Fruit fly (Drosophila melanogaster) whole organism, embryonic: Measurements from ENCODE around the gene PhKgamma.

Source experiments
- Antp ChIP-seq: fragments of 200-800 bp; sonication (Bioruptor generic); optimal IDR thresholded peaks from 3 replicates; lab custom pipeline; 2016; ENCODE audit warnings: missing biosample characterization, missing genetic modification characterization
- CG10431 ChIP-seq: fragments of 200-800 bp; sonication (Bioruptor generic); optimal IDR thresholded peaks from 3 replicates; lab custom pipeline; 2018; ENCODE audit warnings: missing biosample characterization, mild to moderate bottlenecking, missing genetic modification characterization
- CG11398 ChIP-seq: fragments of 200-800 bp; sonication (Bioruptor generic); optimal IDR thresholded peaks from 2 replicates; lab custom pipeline; 2016; ENCODE audit warnings: missing biosample characterization, missing genetic modification characterization
- CG12391 ChIP-seq: fragments of 200-800 bp; sonication (Bioruptor generic); optimal IDR thresholded peaks from 3 replicates; lab custom pipeline; 2018; ENCODE audit warnings: missing biosample characterization, mild to moderate bottlenecking, missing genetic modification characterization, moderate library complexity
- CG12659 ChIP-seq: fragments of 200-800 bp; sonication (Bioruptor generic); optimal IDR thresholded peaks from 3 replicates; lab custom pipeline; 2017; ENCODE audit warnings: mild to moderate bottlenecking, missing biosample characterization, missing genetic modification reagents, missing genetic modification characterization
- CG12744 ChIP-seq: fragments of 200-800 bp; sonication (Bioruptor generic); optimal IDR thresholded peaks from 2 replicates; lab custom pipeline; 2016; ENCODE audit warnings: missing biosample characterization, missing genetic modification characterization
- CG1529 ChIP-seq: fragments of 200-800 bp; sonication (Bioruptor generic); optimal IDR thresholded peaks from 3 replicates; lab custom pipeline; 2018; ENCODE audit warnings: missing biosample characterization, missing genetic modification characterization
- CG16815 ChIP-seq: fragments of 200-800 bp; sonication (Bioruptor generic); optimal IDR thresholded peaks from 3 replicates; lab custom pipeline; 2017; ENCODE audit warnings: missing biosample characterization, mild to moderate bottlenecking, missing genetic modification characterization
- CG17361 ChIP-seq: fragments of 200-800 bp; sonication (Bioruptor generic); IDR thresholded peaks from 3 replicates; pipeline ENCODE4 v1.3.6; 2022; ENCODE audit warnings: missing biosample characterization, missing genetic modification characterization
- CG2120 ChIP-seq: fragments of 200-800 bp; sonication (Bioruptor generic); optimal IDR thresholded peaks from 3 replicates; lab custom pipeline; 2016; ENCODE audit warnings: missing biosample characterization, missing genetic modification characterization
- CG30431 ChIP-seq: fragments of 200-800 bp; sonication (Bioruptor generic); optimal IDR thresholded peaks from 2 replicates; lab custom pipeline; 2017; ENCODE audit warnings: missing biosample characterization, missing genetic modification characterization
- CG32767 ChIP-seq: fragments of 200-800 bp; sonication (Bioruptor generic); IDR thresholded peaks from 2 replicates; pipeline ENCODE4 v1.3.6; 2022; ENCODE audit warnings: missing biosample characterization, missing genetic modification characterization
- CG43689 ChIP-seq: fragments of 200-800 bp; sonication (Bioruptor generic); IDR thresholded peaks from 2 replicates; pipeline ENCODE4 v1.3.6; 2022; ENCODE audit warnings: missing biosample characterization, missing genetic modification characterization
- CG5245 ChIP-seq: fragments of 200-800 bp; sonication (Bioruptor generic); optimal IDR thresholded peaks from 3 replicates; lab custom pipeline; 2016; ENCODE audit warnings: missing biosample characterization, missing genetic modification characterization
- CG5953 ChIP-seq: fragments of 200-800 bp; sonication (Bioruptor generic); IDR thresholded peaks from 2 replicates; pipeline ENCODE4 v1.3.6; 2022; ENCODE audit warnings: missing biosample characterization, missing genetic modification characterization
- CG6765 ChIP-seq: fragments of 200-800 bp; sonication (Bioruptor generic); optimal IDR thresholded peaks from 3 replicates; lab custom pipeline; 2017; ENCODE audit warnings: missing biosample characterization, mild to moderate bottlenecking, missing genetic modification characterization
- CG7372 ChIP-seq: fragments of 200-800 bp; sonication (Bioruptor generic); IDR thresholded peaks from 2 replicates; pipeline ENCODE4 v1.3.6; 2022; ENCODE audit warnings: missing biosample characterization, missing genetic modification characterization
- CG9609 ChIP-seq: fragments of 200-800 bp; sonication (Bioruptor generic); optimal IDR thresholded peaks from 3 replicates; lab custom pipeline; 2016; ENCODE audit warnings: missing biosample characterization, missing genetic modification characterization
- CG9817 ChIP-seq: fragments of 200-800 bp; sonication (Bioruptor generic); optimal IDR thresholded peaks from 2 replicates; lab custom pipeline; 2018; ENCODE audit warnings: missing biosample characterization, mild to moderate bottlenecking, missing genetic modification characterization, moderate library complexity
- CHES-1-like ChIP-seq: fragments of 200-800 bp; sonication (Bioruptor generic); optimal IDR thresholded peaks from 2 replicates; lab custom pipeline; 2016; ENCODE audit warnings: missing biosample characterization, missing genetic modification characterization
- CTCF ChIP-seq: fragments of 200-800 bp; sonication (Bioruptor generic); optimal IDR thresholded peaks from 2 replicates; lab custom pipeline; 2017; ENCODE audit warnings: missing biosample characterization, mild to moderate bottlenecking, missing genetic modification characterization, moderate library complexity
- CoRest ChIP-seq: fragments of 200-800 bp; sonication (Bioruptor generic); optimal IDR thresholded peaks from 3 replicates; lab custom pipeline; 2018; ENCODE audit warnings: missing biosample characterization, mild to moderate bottlenecking, missing genetic modification characterization, moderate library complexity
- Dbx ChIP-seq: fragments of 200-800 bp; sonication (Bioruptor generic); IDR thresholded peaks from 3 replicates; pipeline ENCODE4 v1.3.6; 2022; ENCODE audit warnings: missing biosample characterization, missing genetic modification characterization
- Dek ChIP-seq: fragments of 200-800 bp; sonication (Bioruptor generic); optimal IDR thresholded peaks from 3 replicates; lab custom pipeline; 2019; ENCODE audit warnings: missing biosample characterization, mild to moderate bottlenecking, missing genetic modification characterization, moderate library complexity
- Eip74EF ChIP-seq, 2 experiments: fragments of 200-800 bp in 1 of 2; fragments of >200 bp in 1 of 2; sonication (Bioruptor generic) in 1 of 2; optimal IDR thresholded peaks; 2 replicates each; lab custom pipeline; 2017 to 2019; ENCODE audit warnings: missing biosample characterization in 2 of 2, missing genetic modification characterization in 2 of 2, mild to moderate bottlenecking in 1 of 2, moderate library complexity in 1 of 2
- Ets97D ChIP-seq: fragments of 200-800 bp; sonication (Bioruptor generic); optimal IDR thresholded peaks from 3 replicates; lab custom pipeline; 2016; ENCODE audit warnings: missing biosample characterization, missing genetic modification characterization
- Hmr ChIP-seq: fragments of 200-800 bp; sonication (Bioruptor generic); optimal IDR thresholded peaks from 3 replicates; lab custom pipeline; 2017; ENCODE audit warnings: mild to moderate bottlenecking, missing biosample characterization, missing genetic modification reagents, missing genetic modification characterization
- Nf-YB ChIP-seq: fragments of 200-800 bp; sonication (Bioruptor generic); optimal IDR thresholded peaks from 3 replicates; lab custom pipeline; 2019; ENCODE audit warnings: missing biosample characterization, mild to moderate bottlenecking, missing genetic modification characterization, moderate library complexity
- Oli ChIP-seq: fragments of 200-800 bp; sonication (Bioruptor generic); optimal IDR thresholded peaks from 2 replicates; lab custom pipeline; 2018; ENCODE audit warnings: missing biosample characterization, mild to moderate bottlenecking, missing genetic modification characterization, moderate library complexity
- Scr ChIP-seq: fragments of 200-800 bp; sonication (Bioruptor generic); IDR thresholded peaks from 2 replicates; pipeline ENCODE4 v1.3.6; 2022; ENCODE audit warnings: missing biosample characterization, missing genetic modification characterization; ENCODE audit not compliant: partially characterized antibody
- Sry-β ChIP-seq: fragments of 200-800 bp; sonication (Bioruptor generic); optimal IDR thresholded peaks from 2 replicates; lab custom pipeline; 2018; ENCODE audit warnings: missing biosample characterization, mild to moderate bottlenecking, missing genetic modification characterization, moderate library complexity
- Sry-δ ChIP-seq: fragments of 200-800 bp; sonication (Bioruptor generic); optimal IDR thresholded peaks from 2 replicates; lab custom pipeline; 2016; ENCODE audit warnings: missing biosample characterization, missing genetic modification characterization
- ab ChIP-seq: fragments of 200-800 bp; sonication (Bioruptor generic); optimal IDR thresholded peaks from 2 replicates; lab custom pipeline; 2016; ENCODE audit warnings: missing biosample characterization, missing genetic modification characterization
- az2 ChIP-seq: fragments of 200-800 bp; sonication (Bioruptor generic); optimal IDR thresholded peaks from 3 replicates; lab custom pipeline; 2016; ENCODE audit warnings: missing biosample characterization, missing genetic modification characterization
- bowl ChIP-seq: fragments of 200-800 bp; sonication (Bioruptor generic); IDR thresholded peaks from 2 replicates; pipeline ENCODE4 v1.3.6; 2022; ENCODE audit warnings: missing biosample characterization, missing genetic modification characterization
- caup ChIP-seq: fragments of 200-800 bp; sonication (Bioruptor generic); optimal IDR thresholded peaks from 3 replicates; lab custom pipeline; 2017; ENCODE audit warnings: missing biosample characterization, mild to moderate bottlenecking, missing genetic modification characterization, moderate library complexity; ENCODE audit not compliant: severe bottlenecking
- chm ChIP-seq: fragments of 200-800 bp; sonication (Bioruptor generic); IDR thresholded peaks from 2 replicates; pipeline ENCODE4 v1.3.6; 2022; ENCODE audit warnings: missing biosample characterization, missing genetic modification characterization
- dan ChIP-seq: fragments of 200-800 bp; sonication (Bioruptor generic); IDR thresholded peaks from 2 replicates; pipeline ENCODE4 v1.3.6; 2022; ENCODE audit warnings: missing biosample characterization, missing genetic modification characterization
- disco-r ChIP-seq: fragments of 200-800 bp; sonication (Bioruptor generic); optimal IDR thresholded peaks from 2 replicates; lab custom pipeline; 2016; ENCODE audit warnings: missing biosample characterization, missing genetic modification characterization
- dmrt99B ChIP-seq: fragments of 200-800 bp; sonication (Bioruptor generic); optimal IDR thresholded peaks from 2 replicates; lab custom pipeline; 2018; ENCODE audit warnings: missing biosample characterization, mild to moderate bottlenecking, missing genetic modification characterization, moderate library complexity
- dysf ChIP-seq: fragments of 200-800 bp; sonication (Bioruptor generic); IDR thresholded peaks from 3 replicates; pipeline ENCODE4 v1.3.6; 2022; ENCODE audit warnings: missing biosample characterization, missing genetic modification characterization
- exex ChIP-seq: fragments of 200-800 bp; sonication (Bioruptor generic); optimal IDR thresholded peaks from 4 replicates; lab custom pipeline; 2018; ENCODE audit warnings: missing biosample characterization, mild to moderate bottlenecking, missing genetic modification characterization, moderate library complexity
- gcm2 ChIP-seq: fragments of 200-800 bp; sonication (Bioruptor generic); optimal IDR thresholded peaks from 2 replicates; lab custom pipeline; 2016; ENCODE audit warnings: missing biosample characterization, missing genetic modification characterization
- onecut ChIP-seq: fragments of 200-800 bp; sonication (Bioruptor generic); IDR thresholded peaks from 2 replicates; pipeline ENCODE4 v1.3.6; 2022; ENCODE audit warnings: missing biosample characterization, missing genetic modification characterization
- pita ChIP-seq: fragments of 200-800 bp; sonication (Bioruptor generic); optimal IDR thresholded peaks from 2 replicates; lab custom pipeline; 2017; ENCODE audit warnings: missing biosample characterization, mild to moderate bottlenecking, missing genetic modification characterization
- repo ChIP-seq: fragments of 200-800 bp; sonication (Bioruptor generic); optimal IDR thresholded peaks from 2 replicates; lab custom pipeline; 2016; ENCODE audit warnings: missing biosample characterization, missing genetic modification characterization
- row ChIP-seq: fragments of 200-800 bp; sonication (Bioruptor generic); IDR thresholded peaks from 3 replicates; pipeline ENCODE4 v1.3.6; 2022; ENCODE audit warnings: missing biosample characterization, missing genetic modification characterization
- slou ChIP-seq: fragments of 200-800 bp; sonication (Bioruptor generic); optimal IDR thresholded peaks from 3 replicates; lab custom pipeline; 2016; ENCODE audit warnings: missing biosample characterization, missing genetic modification characterization
- ssp ChIP-seq: fragments of 200-800 bp; sonication (Bioruptor generic); IDR thresholded peaks from 2 replicates; pipeline ENCODE4 v1.3.6; 2022; ENCODE audit warnings: missing biosample characterization, missing genetic modification characterization
- tll ChIP-seq, 2 experiments: fragments of 200-800 bp in 1 of 2; fragments of >200 bp in 1 of 2; sonication (Bioruptor generic) in 1 of 2; optimal IDR thresholded peaks; 2 replicates each; lab custom pipeline; 2017 to 2019; ENCODE audit warnings: missing biosample characterization in 2 of 2, missing genetic modification characterization in 2 of 2, mild to moderate bottlenecking in 1 of 2, moderate library complexity in 1 of 2
- yki ChIP-seq: fragments of >200 bp; optimal IDR thresholded peaks from 3 replicates; lab custom pipeline; 2018

Gene PhKgamma

dm6 chrX:11685918-11686640 lies 8.9 kb upstream of the PhKgamma start (continued):
- TF ChIP-seq disco-r (GFP tag; lab: Kevin White, UChicago), result peak; percentile 22
- no peak for TF ChIP-seq CG9609
- no peak for TF ChIP-seq CG30431 (GFP tag; lab: Kevin White, UChicago)
- TF ChIP-seq bowl, result no peak
- no peak for TF ChIP-seq CG16815 (GFP tag; lab: Kevin White, UChicago)
- peak; percentile 41 for TF ChIP-seq CG12659 (GFP tag; lab: Kevin White, UChicago)
- TF ChIP-seq CG12391 (tag; lab: Kevin White, UChicago), result no peak
- no peak for TF ChIP-seq Eip74EF (GFP tag; optimal IDR thresholded peaks at IDR 0.05; lab: Kevin White, UChicago)
- no peak for TF ChIP-seq CG1529 (GFP tag; lab: Kevin White, UChicago)
- peak; percentile 78 for TF ChIP-seq CG6765 (GFP tag; lab: Kevin White, UChicago)
- TF ChIP-seq row, result peak; percentile 29; the same call in 1 of the 3 replicates
- no peak for TF ChIP-seq Oli
- TF ChIP-seq Sry-β (GFP tag; lab: Kevin White, UChicago), result peak; percentile 25
- TF ChIP-seq CG17361, result no peak
- no peak for TF ChIP-seq CG43689 (GFP tag; lab: Robert Waterston, UW)
- TF ChIP-seq dysf, result no peak; the same call in 2 of the 3 replicates
- no peak for TF ChIP-seq ssp (GFP tag; lab: Robert Waterston, UW)
- TF ChIP-seq CG12744, result no peak
- no peak for TF ChIP-seq Antp
- TF ChIP-seq onecut, result peak; percentile 53; the same call in 1 of the 2 replicates
- no peak for TF ChIP-seq tll (GFP tag; optimal IDR thresholded peaks at IDR 0.05; lab: Kevin White, UChicago)
- no peak for TF ChIP-seq slou (GFP tag; lab: Kevin White, UChicago)
- peak; percentile 19 for TF ChIP-seq CG2120 (GFP tag; lab: Kevin White, UChicago)
- TF ChIP-seq CG11398 (GFP tag; lab: Kevin White, UChicago), result peak; percentile 33
- peak; percentile 28 for TF ChIP-seq dmrt99B
- TF ChIP-seq CTCF (GFP tag; lab: Kevin White, UChicago), result peak; percentile 52
- peak; percentile 60 for TF ChIP-seq CG10431 (GFP tag; lab: Kevin White, UChicago)
- no peak for TF ChIP-seq az2 (GFP tag; lab: Kevin White, UChicago)
- TF ChIP-seq Scr (GFP tag; lab: Robert Waterston, UW), result no peak
- TF ChIP-seq exex, result peak; percentile 34
- TF ChIP-seq caup (GFP tag; lab: Kevin White, UChicago), result peak; percentile 71
- no peak for TF ChIP-seq CoRest (tag; lab: Kevin White, UChicago)
- peak; percentile 75 for TF ChIP-seq Hmr (GFP tag; lab: Kevin White, UChicago)
- no peak for TF ChIP-seq Dek
- TF ChIP-seq ab, result no peak
- peak; percentile 21 for TF ChIP-seq Nf-YB
- TF ChIP-seq Dbx (GFP tag; lab: Robert Waterston, UW), result peak; percentile 53; the same call in 1 of the 3 replicates
- TF ChIP-seq CHES-1-like (GFP tag; lab: Kevin White, UChicago), result peak; percentile 13
- peak; percentile 38; the same call in 1 of the 2 replicates for TF ChIP-seq chm (GFP tag; lab: Robert Waterston, UW)
- TF ChIP-seq pita, result no peak
- TF ChIP-seq CG5953, result no peak
- no peak for TF ChIP-seq Sry-δ (GFP tag; lab: Kevin White, UChicago)
- TF ChIP-seq yki, result peak; percentile 68
- TF ChIP-seq gcm2, result no peak
- peak; percentile 31 for TF ChIP-seq repo (GFP tag; lab: Kevin White, UChicago)
- no peak for TF ChIP-seq CG32767
- no peak for TF ChIP-seq Ets97D (GFP tag; lab: Kevin White, UChicago)
- TF ChIP-seq CG5245 (GFP tag; lab: Kevin White, UChicago), result no peak
- no peak for TF ChIP-seq CG7372 (GFP tag; lab: Robert Waterston, UW)
- no peak for TF ChIP-seq dan (GFP tag; lab: Robert Waterston, UW)
- TF ChIP-seq CG9817, result no peak
